Fruit fly (Drosophila melanogaster) S2 (cell line): Measurements from ENCODE around the gene CG17124.

Source experiments
- CG8478 ChIP-seq: fragments of >200 bp; optimal IDR thresholded peaks from 2 replicates; lab custom pipeline; 2018
- CTCF ChIP-seq, 2 experiments: fragments of >200 bp; optimal IDR thresholded peaks; 2 replicates each; lab custom pipeline; 2018

DNA sequence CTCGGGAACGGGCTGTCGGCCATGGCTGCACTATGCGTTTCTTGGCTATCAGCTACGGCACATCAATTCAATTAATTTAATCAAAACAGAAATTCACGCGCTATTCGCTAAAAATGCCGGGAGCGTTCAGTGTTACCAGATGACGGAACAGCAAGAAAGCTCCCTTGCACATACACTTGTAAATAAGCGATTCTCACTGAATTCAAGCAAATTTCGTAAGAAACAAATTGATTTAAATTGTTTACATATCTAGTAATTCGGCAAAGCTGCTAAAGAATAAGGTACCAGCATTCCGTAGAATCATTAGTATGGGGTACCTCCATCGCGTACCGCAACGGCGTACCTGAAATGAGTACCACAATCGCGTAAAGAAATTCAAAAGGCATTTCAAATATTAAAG is 20.2 kb downstream of the CG17124 start, which contains the start of gene Nup107:
- no peak for TF ChIP-seq CG8478 (lab: Kevin White, UChicago)
- TF ChIP-seq CTCF (optimal IDR thresholded peaks at IDR 0.05; lab: Kevin White, UChicago): no peak
